Worm (Caenorhabditis elegans) whole organism, early embryonic: Measurements from ENCODE around the gene Y45F10B.9.

Source experiments
- B0310.2 ChIP-seq: sonication (generic microtip); optimal IDR thresholded peaks from 2 replicates; lab custom pipeline; 2016; ENCODE audit warnings: mild to moderate bottlenecking, missing genetic modification characterization, missing compliant biosample characterization
- F13C5.2 ChIP-seq: sonication (generic microtip); optimal IDR thresholded peaks from 2 replicates; lab custom pipeline; 2017; ENCODE audit warnings: mild to moderate bottlenecking, missing genetic modification characterization, inconsistent platforms, missing compliant biosample characterization
- ama-1 ChIP-seq: fragments of 150-350 bp; optimal IDR thresholded peaks from 2 replicates; lab custom pipeline; 2014
- ceh-13 ChIP-seq: fragments of 200-800 bp; sonication (Bioruptor generic); optimal IDR thresholded peaks from 2 replicates; lab custom pipeline; 2018; ENCODE audit warnings: mild to moderate bottlenecking, missing genetic modification characterization, missing compliant biosample characterization
- flt-1 ChIP-seq: fragments of 200-800 bp; sonication (Bioruptor generic); IDR thresholded peaks from 2 replicates; pipeline ENCODE4 v1.3.6; 2022; ENCODE audit warnings: missing genetic modification characterization, missing compliant biosample characterization
- hnd-1 ChIP-seq: sonication (generic microtip); optimal IDR thresholded peaks from 2 replicates; lab custom pipeline; 2016; ENCODE audit warnings: missing genetic modification characterization, missing compliant biosample characterization
- sea-1 ChIP-seq: fragments of 200-800 bp; sonication (Bioruptor generic); conservative IDR thresholded peaks from 2 replicates; pipeline ENCODE4 v1.3.6; 2022; ENCODE audit warnings: missing genetic modification characterization, missing compliant biosample characterization
- tbx-11 ChIP-seq: fragments of 200-800 bp; sonication (Bioruptor generic); IDR thresholded peaks from 2 replicates; pipeline ENCODE4 v1.3.6; 2022; ENCODE audit warnings: missing genetic modification characterization, missing compliant biosample characterization

DNA sequence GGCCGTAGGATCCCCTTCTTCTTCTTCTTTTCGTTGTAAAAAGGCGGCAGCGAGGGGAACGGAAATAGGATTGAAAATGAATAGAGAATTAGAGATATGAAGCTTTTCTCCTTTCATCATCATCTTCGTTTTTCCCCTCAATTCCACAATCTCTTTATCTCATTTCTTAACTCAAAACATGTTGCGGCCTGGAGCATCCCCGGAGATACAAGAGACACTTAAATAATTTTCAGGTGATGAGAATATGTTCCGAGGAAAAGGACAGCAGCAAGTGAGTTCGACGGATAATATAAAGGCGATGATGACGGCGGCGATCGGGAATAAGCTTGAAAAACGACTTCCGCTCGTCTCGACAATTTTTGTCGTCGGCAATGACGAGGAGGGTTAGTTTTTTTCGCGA is 36.1 kb downstream of the Y45F10B.9 start, which contains the start of the genes Y45F10B.13 and qui-1:
- TF ChIP-seq ceh-13 = no peak
- no peak for TF ChIP-seq B0310.2 (tag; lab: Kevin White, UChicago)
- no peak for TF ChIP-seq flt-1
- TF ChIP-seq ama-1 (lab: Kevin White, UChicago) = no peak
- TF ChIP-seq tbx-11 (GFP tag; lab: Robert Waterston, UW) = no peak
- TF ChIP-seq sea-1 = no peak
- TF ChIP-seq F13C5.2 = no peak
- no peak for TF ChIP-seq hnd-1 (tag; lab: Kevin White, UChicago)
